Worm (Caenorhabditis elegans) whole organism, L4 larva: ENCODE data around the gene Y116A8C.37.

Experiments
- F26F4.8 ChIP-seq: fragments of 200-800 bp; sonication (Bioruptor generic); conservative IDR thresholded peaks from 2 replicates; pipeline ENCODE4 v1.3.6; 2022; ENCODE audit warnings: missing genetic modification characterization, missing compliant biosample characterization
- F44E2.7 ChIP-seq: fragments of 200-800 bp; sonication (Bioruptor generic); IDR thresholded peaks from 2 replicates; pipeline ENCODE4 v2.1.2; 2022; ENCODE audit warnings: missing genetic modification characterization, missing compliant biosample characterization
- R02D3.7 ChIP-seq: fragments of 150-350 bp; sonication (generic microtip); optimal IDR thresholded peaks from 3 replicates; lab custom pipeline; 2014; ENCODE audit warnings: missing biosample characterization, missing genetic modification characterization
- Y48G9A.11 ChIP-seq: fragments of 200-800 bp; sonication (Bioruptor generic); IDR thresholded peaks from 2 replicates; pipeline ENCODE4 v1.3.6; 2022; ENCODE audit warnings: missing genetic modification reagents, missing genetic modification characterization, missing compliant biosample characterization
- Y5F2A.4 ChIP-seq: fragments of 200-800 bp; sonication (Bioruptor generic); optimal IDR thresholded peaks from 2 replicates; lab custom pipeline; 2018; ENCODE audit warnings: mild to moderate bottlenecking, missing genetic modification characterization, missing compliant biosample characterization
- Y75B8A.6 ChIP-seq: fragments of 200-800 bp; sonication (Bioruptor generic); IDR thresholded peaks from 2 replicates; pipeline ENCODE4 v1.3.6; 2022; ENCODE audit warnings: missing genetic modification reagents, missing genetic modification characterization, missing compliant biosample characterization
- ZK337.2 ChIP-seq: fragments of 200-800 bp; sonication (Bioruptor generic); IDR thresholded peaks from 2 replicates; pipeline ENCODE4 v1.3.6; 2022; ENCODE audit warnings: missing genetic modification reagents, missing genetic modification characterization, missing compliant biosample characterization
- aha-1 ChIP-seq: fragments of 150-350 bp; peaks from one replicate; lab custom pipeline; 2014; ENCODE audit warnings: missing biosample characterization, missing genetic modification characterization
- aly-2 ChIP-seq: sonication (generic microtip); optimal IDR thresholded peaks from 2 replicates; lab custom pipeline; 2018; ENCODE audit warnings: missing biosample characterization, missing genetic modification characterization
- arid-1 ChIP-seq: fragments of 200-800 bp; sonication (Bioruptor generic); conservative IDR thresholded peaks from 2 replicates; pipeline ENCODE4 v1.3.6; 2022; ENCODE audit warnings: missing genetic modification reagents, missing genetic modification characterization, missing compliant biosample characterization
- cey-2 ChIP-seq: sonication (generic microtip); optimal IDR thresholded peaks from 3 replicates; lab custom pipeline; 2017; ENCODE audit warnings: missing genetic modification characterization, mild to moderate bottlenecking, missing compliant biosample characterization, antibody characterized with exemption, borderline replicate concordance; ENCODE audit not compliant: insufficient read depth
- daf-19 ChIP-seq: fragments of 200-800 bp; sonication (Bioruptor generic); conservative IDR thresholded peaks from 2 replicates; pipeline ENCODE4 v1.3.6; 2022; ENCODE audit warnings: missing genetic modification characterization, missing compliant biosample characterization
- dmd-8 ChIP-seq: fragments of 200-800 bp; sonication (Bioruptor generic); IDR thresholded peaks from 2 replicates; pipeline ENCODE4 v1.3.6; 2022; ENCODE audit warnings: missing genetic modification characterization, missing compliant biosample characterization
- dpl-1 ChIP-seq: fragments of 150-350 bp; optimal IDR thresholded peaks from 2 replicates; lab custom pipeline; 2014; ENCODE audit warnings: missing biosample characterization, missing genetic modification reagents, missing genetic modification characterization
- dve-1 ChIP-seq: sonication (generic microtip); optimal IDR thresholded peaks from 2 replicates; lab custom pipeline; 2017; ENCODE audit warnings: antibody characterized with exemption, mild to moderate bottlenecking, missing genetic modification characterization, missing compliant biosample characterization; ENCODE audit not compliant: insufficient read depth
- egl-43 ChIP-seq: fragments of 200-800 bp; sonication (Bioruptor generic); IDR thresholded peaks from 2 replicates; pipeline ENCODE4 v1.3.6; 2022; ENCODE audit warnings: missing genetic modification reagents, missing genetic modification characterization, missing compliant biosample characterization
- fos-1 ChIP-seq: fragments of 150-350 bp; optimal IDR thresholded peaks from 2 replicates; lab custom pipeline; 2014; ENCODE audit warnings: missing biosample characterization, missing genetic modification characterization
- hlh-11 ChIP-seq: fragments of 200-800 bp; sonication (Bioruptor generic); optimal IDR thresholded peaks from 2 replicates; lab custom pipeline; 2018; ENCODE audit warnings: mild to moderate bottlenecking, missing genetic modification characterization, missing compliant biosample characterization
- hmg-1.1 ChIP-seq: fragments of 200-800 bp; sonication (Bioruptor generic); IDR thresholded peaks from 2 replicates; pipeline ENCODE4 v1.3.6; 2022; ENCODE audit warnings: missing genetic modification reagents, missing genetic modification characterization, missing compliant biosample characterization
- lim-7 ChIP-seq: fragments of 200-800 bp; sonication (Bioruptor generic); IDR thresholded peaks from 2 replicates; pipeline ENCODE4 v1.3.6; 2022; ENCODE audit warnings: missing genetic modification characterization, missing compliant biosample characterization
- lin-1 ChIP-seq: fragments of 200-800 bp; sonication (Bioruptor generic); IDR thresholded peaks from 2 replicates; pipeline ENCODE4 v1.3.6; 2022; ENCODE audit warnings: missing genetic modification reagents, missing genetic modification characterization, missing compliant biosample characterization
- lin-29 ChIP-seq: fragments of 200-800 bp; sonication (Bioruptor generic); IDR thresholded peaks from 2 replicates; pipeline ENCODE4 v1.3.6; 2022; ENCODE audit warnings: missing genetic modification reagents, missing genetic modification characterization, missing compliant biosample characterization
- lin-38 ChIP-seq: fragments of 200-800 bp; sonication (Bioruptor generic); IDR thresholded peaks from 2 replicates; pipeline ENCODE4 v1.3.6; 2022; ENCODE audit warnings: missing genetic modification reagents, missing genetic modification characterization, missing compliant biosample characterization
- lin-39 ChIP-seq: fragments of 150-350 bp; optimal IDR thresholded peaks from 2 replicates; lab custom pipeline; 2014; ENCODE audit warnings: missing biosample characterization, missing genetic modification reagents, missing genetic modification characterization
- lir-3 ChIP-seq: sonication (generic microtip); optimal IDR thresholded peaks from 2 replicates; lab custom pipeline; 2016; ENCODE audit warnings: mild to moderate bottlenecking, missing genetic modification characterization, missing compliant biosample characterization
- mdl-1 ChIP-seq, 2 experiments: fragments of 150-350 bp in 1 of 2; sonication (generic microtip) in 1 of 2; optimal IDR thresholded peaks; 2 replicates each; lab custom pipeline; 2014 to 2017; ENCODE audit warnings: missing biosample characterization in 2 of 2, missing genetic modification characterization in 2 of 2
- mxl-3 ChIP-seq: fragments of 200-800 bp; sonication (Bioruptor generic); optimal IDR thresholded peaks from 2 replicates; lab custom pipeline; 2018; ENCODE audit warnings: mild to moderate bottlenecking, missing genetic modification characterization, missing compliant biosample characterization
- nhr-10 ChIP-seq: fragments of 150-350 bp; optimal IDR thresholded peaks from 2 replicates; lab custom pipeline; 2014; ENCODE audit warnings: missing biosample characterization, missing genetic modification characterization
- nhr-102 ChIP-seq: sonication (generic microtip); optimal IDR thresholded peaks from 2 replicates; lab custom pipeline; 2016; ENCODE audit warnings: mild to moderate bottlenecking, missing genetic modification characterization, moderate library complexity, missing compliant biosample characterization
- nhr-111 ChIP-seq: fragments of 200-800 bp; sonication (Bioruptor generic); optimal IDR thresholded peaks from 2 replicates; lab custom pipeline; 2018; ENCODE audit warnings: mild to moderate bottlenecking, missing genetic modification characterization, missing compliant biosample characterization
- nhr-237 ChIP-seq: sonication (generic microtip); optimal IDR thresholded peaks from 2 replicates; lab custom pipeline; 2017; ENCODE audit warnings: missing biosample characterization, missing genetic modification characterization
- nhr-41 ChIP-seq: fragments of 200-800 bp; sonication (Bioruptor generic); IDR thresholded peaks from 2 replicates; pipeline ENCODE4 v1.3.6; 2022; ENCODE audit warnings: missing genetic modification reagents, missing genetic modification characterization, missing compliant biosample characterization
- nhr-42 ChIP-seq: fragments of 200-800 bp; sonication (Bioruptor generic); IDR thresholded peaks from 2 replicates; pipeline ENCODE4 v1.3.6; 2022; ENCODE audit warnings: missing genetic modification characterization, missing compliant biosample characterization
- pha-4 ChIP-seq, 2 experiments: fragments of 150-350 bp in 1 of 2; fragments of 200-800 bp in 1 of 2; sonication (Bioruptor generic) in 1 of 2; IDR thresholded peaks in 1 of 2; optimal IDR thresholded peaks in 1 of 2; 2 replicates each; pipeline versions ENCODE4 v1.3.6 to Lab custom; 2014 to 2022; ENCODE audit warnings: missing genetic modification characterization in 2 of 2, missing genetic modification reagents in 2 of 2, missing biosample characterization in 1 of 2, missing compliant biosample characterization in 1 of 2
- php-3 ChIP-seq: fragments of 200-800 bp; sonication (Bioruptor generic); IDR thresholded peaks from 2 replicates; pipeline ENCODE4 v1.3.6; 2022; ENCODE audit warnings: missing genetic modification reagents, missing genetic modification characterization, missing compliant biosample characterization
- pqm-1 ChIP-seq: sonication (generic microtip); optimal IDR thresholded peaks from 2 replicates; lab custom pipeline; 2017; ENCODE audit warnings: missing biosample characterization, missing genetic modification characterization
- rbr-2 ChIP-seq: sonication (generic microtip); optimal IDR thresholded peaks from 2 replicates; lab custom pipeline; 2016; ENCODE audit warnings: missing genotype, missing genetic modification characterization, missing compliant biosample characterization
- saeg-2 ChIP-seq: fragments of 200-800 bp; sonication (Bioruptor generic); IDR thresholded peaks from 2 replicates; pipeline ENCODE4 v1.3.6; 2022; ENCODE audit warnings: missing genetic modification reagents, missing genetic modification characterization, missing compliant biosample characterization
- set-16 ChIP-seq: fragments of 200-800 bp; sonication (Bioruptor generic); IDR thresholded peaks from 2 replicates; pipeline ENCODE4 v1.3.6; 2022; ENCODE audit warnings: missing genetic modification reagents, missing genetic modification characterization, missing compliant biosample characterization
- unc-39 ChIP-seq: sonication (generic microtip); optimal IDR thresholded peaks from 2 replicates; lab custom pipeline; 2017; ENCODE audit warnings: missing biosample characterization, missing genetic modification characterization
- zag-1 ChIP-seq: fragments of 150-350 bp; optimal IDR thresholded peaks from 2 replicates; lab custom pipeline; 2014; ENCODE audit warnings: missing biosample characterization, missing genetic modification characterization
- zfp-2 ChIP-seq: sonication (generic microtip); optimal IDR thresholded peaks from 2 replicates; lab custom pipeline; 2016; ENCODE audit warnings: mild to moderate bottlenecking, missing genetic modification characterization, missing compliant biosample characterization
- zip-11 ChIP-seq: fragments of 200-800 bp; sonication (Bioruptor generic); IDR thresholded peaks from 2 replicates; pipeline ENCODE4 v1.3.6; 2022; ENCODE audit warnings: missing genetic modification characterization, missing compliant biosample characterization
- ztf-11 ChIP-seq: fragments of 150-350 bp; optimal IDR thresholded peaks from 2 replicates; lab custom pipeline; 2014; ENCODE audit warnings: missing biosample characterization, missing genetic modification characterization

The Y116A8C.37 gene

DNA sequence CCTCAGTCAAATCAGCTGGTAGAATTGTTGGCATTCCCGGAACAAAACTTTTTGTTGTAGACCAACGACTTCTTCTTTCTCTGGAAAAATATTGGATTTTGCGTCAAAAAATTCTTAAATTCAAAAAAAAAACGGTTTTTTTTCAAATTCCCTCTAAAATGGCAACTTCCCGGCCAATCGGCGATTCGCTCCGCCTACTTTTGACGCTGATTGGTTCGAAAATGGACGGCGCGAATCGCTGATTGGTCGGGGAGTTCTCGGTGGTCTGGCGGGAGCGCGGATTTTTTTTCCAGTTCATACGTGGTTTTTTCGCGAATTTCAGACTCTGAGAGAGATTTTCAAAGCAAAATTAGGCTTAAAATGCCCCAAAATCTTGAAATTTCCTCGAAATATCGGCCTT is 22.1 kb downstream of the Y116A8C.37 start:
- TF ChIP-seq pqm-1 (tag; lab: Kevin White, UChicago) (no peak), pha-4 (GFP tag; IDR thresholded peaks at IDR 0.05; lab: Robert Waterston, UW) (no peak), pha-4 (tag; optimal IDR thresholded peaks at IDR 0.05; lab: Kevin White, UChicago) (no peak), zag-1 (tag; lab: Kevin White, UChicago) (no peak), R02D3.7 (no peak), F44E2.7 (no peak), mdl-1 (tag; optimal IDR thresholded peaks at IDR 0.05; lab: Kevin White, UChicago) (no peak), php-3 (GFP tag; lab: Robert Waterston, UW) (no peak), F26F4.8 (no peak), zfp-2 (tag; lab: Kevin White, UChicago) (no peak), Y48G9A.11 (GFP tag; lab: Robert Waterston, UW) (no peak), cey-2 (tag; lab: Kevin White, UChicago) (no peak)

DNA sequence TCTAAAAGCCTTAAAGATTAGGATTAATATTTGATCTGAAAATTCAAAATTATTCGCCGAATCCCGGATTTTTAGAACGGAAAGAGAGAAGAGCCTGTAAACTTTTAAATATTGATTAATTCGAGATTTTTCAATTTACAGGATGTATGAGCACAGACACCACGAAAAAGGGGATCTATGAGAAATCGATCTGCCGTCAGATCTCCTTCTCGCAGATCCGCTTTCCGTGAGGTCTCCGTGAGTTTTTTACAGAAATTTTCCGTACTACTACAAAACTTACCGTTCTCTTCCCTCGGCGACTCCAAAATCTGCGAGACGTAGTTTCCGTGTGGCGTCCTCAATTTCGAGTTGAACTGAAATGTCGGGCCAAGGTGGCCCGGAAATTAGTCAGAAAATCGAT is 22.7 kb downstream of the Y116A8C.37 start:
- no peak for TF ChIP-seq F26F4.8
- TF ChIP-seq Y75B8A.6 (GFP tag; lab: Robert Waterston, UW): no peak
- no peak for TF ChIP-seq hlh-11 (tag; lab: Kevin White, UChicago)
- no peak for TF ChIP-seq R02D3.7
- no peak for TF ChIP-seq daf-19 (GFP tag; lab: Robert Waterston, UW)
- 0 out of 2 replicates have a peak, but pooled peaks have one; percentile 15 for TF ChIP-seq ZK337.2
- no peak for TF ChIP-seq lin-1
- 0 out of 2 replicates have a peak, but pooled peaks have one; percentile 25 for TF ChIP-seq arid-1
- no peak for TF ChIP-seq nhr-102 (tag; lab: Kevin White, UChicago)

DNA sequence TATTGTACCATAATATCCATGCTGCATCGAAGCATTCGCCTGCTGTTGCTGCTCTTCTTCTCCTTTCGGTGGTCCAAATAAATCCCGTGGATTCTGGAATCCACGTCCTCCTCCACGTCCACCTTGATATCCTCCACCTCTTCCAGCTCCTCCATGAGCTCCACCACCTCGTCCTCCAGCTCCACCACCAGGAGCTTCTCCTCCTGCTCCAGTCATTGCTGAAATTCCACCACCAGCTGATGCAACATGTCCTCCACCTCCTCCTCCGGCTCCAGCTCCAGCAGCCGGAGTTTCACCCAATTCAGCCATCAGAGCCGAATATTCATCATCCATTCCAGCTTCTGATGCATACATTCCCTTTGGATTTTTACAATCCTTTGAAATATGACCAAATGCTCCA is 25.4 kb downstream of the Y116A8C.37 start:
- TF ChIP-seq F26F4.8 (no peak), aha-1 (tag; lab: Kevin White, UChicago) (peak; percentile 35), set-16 (peak; percentile 88), lin-29 (GFP tag; lab: Robert Waterston, UW) (no peak)

DNA sequence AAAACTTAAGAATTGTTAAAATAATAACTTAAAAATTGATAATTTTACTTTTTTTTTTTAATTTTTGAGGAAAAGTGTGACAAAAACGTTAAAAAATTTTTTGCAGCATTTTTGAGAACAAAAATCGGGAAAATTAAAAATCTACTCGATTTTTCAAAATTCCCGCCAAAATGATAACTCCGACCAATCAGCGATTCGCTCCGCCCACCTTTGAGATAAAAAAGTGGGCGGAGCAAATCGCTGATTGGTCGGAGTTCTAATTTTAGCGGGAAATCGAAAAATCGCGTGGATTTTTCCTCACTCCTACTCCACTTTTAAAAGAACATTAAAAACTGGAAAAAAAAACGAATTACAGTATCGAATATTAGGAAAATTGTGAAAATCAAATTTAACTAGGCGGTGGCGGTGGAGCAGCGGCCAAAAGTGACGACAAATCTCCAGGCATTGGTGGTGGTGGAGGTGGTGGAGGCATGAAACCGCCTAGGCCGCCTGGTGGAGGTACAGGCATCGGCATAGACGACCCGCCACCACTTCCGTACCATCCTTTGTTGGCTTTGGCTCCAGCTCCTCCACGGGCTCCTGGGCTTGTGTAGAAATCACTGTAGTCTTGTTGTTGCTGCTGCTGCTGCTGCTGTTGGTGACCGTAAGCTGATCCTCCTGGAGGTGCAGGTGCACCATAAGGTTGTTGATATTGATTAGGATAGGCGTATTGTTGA is 26.6 kb downstream of the Y116A8C.37 start:
- TF ChIP-seq Y5F2A.4 (GFP tag; lab: Kevin White, UChicago): no peak
- no peak for TF ChIP-seq unc-39 (tag; lab: Kevin White, UChicago)
- TF ChIP-seq nhr-102 (tag; lab: Kevin White, UChicago): no peak
- peak; percentile 5 for TF ChIP-seq dpl-1 (GFP tag; lab: Kevin White, UChicago)
- no peak for TF ChIP-seq lin-38
- TF ChIP-seq nhr-10 (tag; lab: Kevin White, UChicago): no peak
- TF ChIP-seq nhr-237 (tag; lab: Kevin White, UChicago): no peak
- TF ChIP-seq mxl-3: no peak
- no peak for TF ChIP-seq dve-1 (tag; lab: Kevin White, UChicago)
- TF ChIP-seq dmd-8 (GFP tag; lab: Robert Waterston, UW): no peak
- TF ChIP-seq zip-11 (GFP tag; lab: Robert Waterston, UW): no peak
- no peak for TF ChIP-seq aly-2 (tag; lab: Kevin White, UChicago)
- TF ChIP-seq lin-39 (tag; lab: Kevin White, UChicago): no peak
- no peak for TF ChIP-seq daf-19 (GFP tag; lab: Robert Waterston, UW)
- no peak for TF ChIP-seq nhr-42 (GFP tag; lab: Robert Waterston, UW)
- TF ChIP-seq hmg-1.1 (GFP tag; lab: Robert Waterston, UW): no peak
- TF ChIP-seq fos-1 (tag; lab: Kevin White, UChicago): no peak
- TF ChIP-seq cey-2 (tag; lab: Kevin White, UChicago): no peak
- 0 out of 2 replicates have a peak, but pooled peaks have one; percentile 26 for TF ChIP-seq egl-43
- TF ChIP-seq lim-7 (GFP tag; lab: Robert Waterston, UW): no peak
- TF ChIP-seq rbr-2 (tag; lab: Kevin White, UChicago): no peak
- TF ChIP-seq ztf-11 (tag; lab: Kevin White, UChicago): no peak
- no peak for TF ChIP-seq saeg-2 (GFP tag; lab: Robert Waterston, UW)
- TF ChIP-seq lir-3 (tag; lab: Kevin White, UChicago): no peak
- TF ChIP-seq nhr-41 (GFP tag; lab: Robert Waterston, UW): no peak
- no peak for TF ChIP-seq nhr-111 (GFP tag; lab: Kevin White, UChicago)
- peak; percentile 78 for TF ChIP-seq set-16
- TF ChIP-seq, all 104 proteins: peak for 3
